Fruit fly (Drosophila melanogaster): ENCODE results near the gene bond.

Gene bond

dm6 chr3R:22587419-22587963 lies 37.0 kb downstream of the bond start, which contains the start of gene Efa6 (continued):
- TF ChIP-seq btn (GFP tag; optimal IDR thresholded peaks at IDR 0.05) (no peak), lov (optimal IDR thresholded peaks at IDR 0.05) (no peak), lov (GFP tag; IDR thresholded peaks at IDR 0.05) (no peak), CG4424 (GFP tag; optimal IDR thresholded peaks at IDR 0.05) (peak; percentile 56), fd3F (GFP tag; optimal IDR thresholded peaks at IDR 0.05) (peak; percentile 30), CG11456 (GFP tag; IDR thresholded peaks at IDR 0.05) (no peak), MESR4 (GFP tag; optimal IDR thresholded peaks at IDR 0.05) (peak; percentile 88), stwl (tag; optimal IDR thresholded peaks at IDR 0.05) (peak; percentile 78), Atf6 (GFP tag; IDR thresholded peaks at IDR 0.05) (0 out of 2 replicates have a peak, but pooled peaks have one; percentile 45), D19A (tag; optimal IDR thresholded peaks at IDR 0.05) (peak; percentile 16), CG4854 (GFP tag; optimal IDR thresholded peaks at IDR 0.05) (peak; percentile 32), H2.0 (GFP tag; IDR thresholded peaks at IDR 0.05) (no peak), chn (GFP tag; optimal IDR thresholded peaks at IDR 0.05) (peak; percentile 19), pan (optimal IDR thresholded peaks at IDR 0.05) (no peak), pan (GFP tag; optimal IDR thresholded peaks at IDR 0.05 in 1 of 2, IDR thresholded peaks at IDR 0.05 in 1 of 2) (no peak), crp (GFP tag; optimal IDR thresholded peaks at IDR 0.05) (no peak), zen2 (GFP tag; IDR thresholded peaks at IDR 0.05; ENCODE audit: partially characterized antibody) (peak; percentile 77; the same call in 1 of the 3 replicates), CG8388 (GFP tag; optimal IDR thresholded peaks at IDR 0.05) (no peak), ranshi (GFP tag; IDR thresholded peaks at IDR 0.05) (no peak; the same call in 1 of the 2 replicates), CG7745 (tag; optimal IDR thresholded peaks at IDR 0.05) (no peak), Bteb2 (GFP tag; optimal IDR thresholded peaks at IDR 0.05) (peak; percentile 30), bab2 (GFP tag; optimal IDR thresholded peaks at IDR 0.05) (peak; percentile 42), Asciz (GFP tag; optimal IDR thresholded peaks at IDR 0.05) (no peak), sug (tag; optimal IDR thresholded peaks at IDR 0.05) (peak; percentile 99), CG17385 (GFP tag; optimal IDR thresholded peaks at IDR 0.05) (peak; percentile 87), h (optimal IDR thresholded peaks at IDR 0.05) (no peak), CG14014 (GFP tag; IDR thresholded peaks at IDR 0.05) (no peak), Dad (GFP tag; optimal IDR thresholded peaks at IDR 0.05) (peak; percentile 14), CG5180 (GFP tag; optimal IDR thresholded peaks at IDR 0.05) (no peak), unpg (GFP tag; optimal IDR thresholded peaks at IDR 0.05) (peak; percentile 48), Poxn (GFP tag; IDR thresholded peaks at IDR 0.05) (no peak), crol (GFP tag; IDR thresholded peaks at IDR 0.05) (peak; percentile 56), Sox100B (GFP tag; optimal IDR thresholded peaks at IDR 0.05) (no peak), maf-S (GFP tag; optimal IDR thresholded peaks at IDR 0.05) (peak; percentile 48), crc (GFP tag; optimal IDR thresholded peaks at IDR 0.05) (no peak), CG6765 (GFP tag; optimal IDR thresholded peaks at IDR 0.05) (peak; percentile 11), eyg (GFP tag; optimal IDR thresholded peaks at IDR 0.05) (no peak), Xrp1 (GFP tag; IDR thresholded peaks at IDR 0.05) (peak; percentile 16; the same call in 1 of the 2 replicates), Kr (GFP tag; optimal IDR thresholded peaks at IDR 0.05) (no peak), CG7839 (tag; optimal IDR thresholded peaks at IDR 0.05) (peak; percentile 46), CG11560 (tag; IDR thresholded peaks at IDR 0.05) (peak; percentile 37; the same call in 1 of the 3 replicates), CG18011 (GFP tag; optimal IDR thresholded peaks at IDR 0.05) (peak; percentile 25), gsb (GFP tag; IDR thresholded peaks at IDR 0.05) (no peak), CG12299 (tag; optimal IDR thresholded peaks at IDR 0.05) (peak; percentile 75), ind (GFP tag; optimal IDR thresholded peaks at IDR 0.05) (peak; percentile 48), Oaz (GFP tag; IDR thresholded peaks at IDR 0.05) (no peak), CG12236 (GFP tag; optimal IDR thresholded peaks at IDR 0.05) (no peak), Dek (tag; optimal IDR thresholded peaks at IDR 0.05) (peak; percentile 37), bcd (GFP tag; optimal IDR thresholded peaks at IDR 0.05) (peak; percentile 51), nerfin-1 (tag; optimal IDR thresholded peaks at IDR 0.05) (peak; percentile 43), Hmr (GFP tag; optimal IDR thresholded peaks at IDR 0.05) (no peak)

Data from whole organism, embryonic.